Fruit fly (Drosophila melanogaster) whole organism, pupa: ENCODE data around the gene He.

Experiments used
- CG10348 ChIP-seq: fragments of 200-800 bp; sonication (Bioruptor generic); IDR thresholded peaks from 2 replicates; pipeline ENCODE4 v1.3.6; 2022; ENCODE audit warnings: missing biosample characterization, missing genetic modification characterization
- CG12605 ChIP-seq: fragments of 200-800 bp; sonication (Bioruptor generic); IDR thresholded peaks from 2 replicates; pipeline ENCODE4 v1.3.6; 2022; ENCODE audit warnings: missing biosample characterization, missing genetic modification characterization
- CG13204 ChIP-seq: fragments of 200-800 bp; sonication (Bioruptor generic); optimal IDR thresholded peaks from 2 replicates; lab custom pipeline; 2018; ENCODE audit warnings: missing biosample characterization, mild to moderate bottlenecking, missing genetic modification characterization, moderate library complexity
- CG14655 ChIP-seq: fragments of 200-800 bp; sonication (Bioruptor generic); optimal IDR thresholded peaks from 3 replicates; lab custom pipeline; 2017; ENCODE audit warnings: mild to moderate bottlenecking, missing biosample characterization, missing genetic modification reagents, missing genetic modification characterization
- CG15710 ChIP-seq: fragments of 200-800 bp; sonication (Bioruptor generic); optimal IDR thresholded peaks from 2 replicates; lab custom pipeline; 2018; ENCODE audit warnings: missing biosample characterization, mild to moderate bottlenecking, missing genetic modification characterization, moderate library complexity
- CG17806 ChIP-seq: fragments of 200-800 bp; sonication (Bioruptor generic); optimal IDR thresholded peaks from 2 replicates; lab custom pipeline; 2018; ENCODE audit warnings: missing biosample characterization, mild to moderate bottlenecking, missing genetic modification characterization, moderate library complexity
- CG32121 ChIP-seq: fragments of 200-800 bp; sonication (Bioruptor generic); IDR thresholded peaks from 2 replicates; pipeline ENCODE4 v1.3.6; 2022; ENCODE audit warnings: missing biosample characterization, missing genetic modification characterization
- CG34367 ChIP-seq: fragments of 200-800 bp; sonication (Bioruptor generic); optimal IDR thresholded peaks from 2 replicates; lab custom pipeline; 2018; ENCODE audit warnings: missing biosample characterization, mild to moderate bottlenecking, missing genetic modification characterization
- CG4496 ChIP-seq: fragments of 200-800 bp; sonication (Bioruptor generic); IDR thresholded peaks from 3 replicates; pipeline ENCODE4 v1.3.6; 2022; ENCODE audit warnings: missing biosample characterization, missing genetic modification characterization
- CG8159 ChIP-seq: fragments of 200-800 bp; sonication (Bioruptor generic); optimal IDR thresholded peaks from 3 replicates; lab custom pipeline; 2018; ENCODE audit warnings: missing biosample characterization, mild to moderate bottlenecking, missing genetic modification characterization, moderate library complexity
- CG8301 ChIP-seq: fragments of 200-800 bp; sonication (Bioruptor generic); optimal IDR thresholded peaks from 2 replicates; lab custom pipeline; 2018; ENCODE audit warnings: missing biosample characterization, mild to moderate bottlenecking, missing genetic modification characterization
- CG9948 ChIP-seq: fragments of 200-800 bp; sonication (Bioruptor generic); optimal IDR thresholded peaks from 2 replicates; lab custom pipeline; 2018; ENCODE audit warnings: missing biosample characterization, mild to moderate bottlenecking, missing genetic modification characterization, moderate library complexity
- D1 ChIP-seq: fragments of 200-800 bp; sonication (Bioruptor generic); optimal IDR thresholded peaks from 2 replicates; lab custom pipeline; 2018; ENCODE audit warnings: missing biosample characterization, mild to moderate bottlenecking, missing genetic modification characterization, moderate library complexity
- EcR ChIP-seq: fragments of 200-800 bp; sonication (Bioruptor generic); optimal IDR thresholded peaks from 3 replicates; lab custom pipeline; 2019; ENCODE audit warnings: missing biosample characterization, missing genetic modification characterization, mild to moderate bottlenecking, moderate library complexity, missing genetic modification reagents
- Ets98B ChIP-seq: fragments of 200-800 bp; sonication (Bioruptor generic); IDR thresholded peaks from 2 replicates; pipeline ENCODE4 v1.3.6; 2022; ENCODE audit warnings: missing biosample characterization, missing genetic modification characterization
- Pif1A ChIP-seq: fragments of 200-800 bp; sonication (Bioruptor generic); optimal IDR thresholded peaks from 3 replicates; lab custom pipeline; 2016; ENCODE audit warnings: missing biosample characterization, missing genetic modification characterization
- Pif1B ChIP-seq: fragments of 200-800 bp; sonication (Bioruptor generic); optimal IDR thresholded peaks from 3 replicates; lab custom pipeline; 2016; ENCODE audit warnings: missing biosample characterization, missing genetic modification characterization
- Snoo ChIP-seq: fragments of 200-800 bp; sonication (Bioruptor generic); optimal IDR thresholded peaks from 3 replicates; lab custom pipeline; 2017; ENCODE audit warnings: missing biosample characterization, mild to moderate bottlenecking, missing genetic modification characterization, inconsistent platforms
- fd96Ca ChIP-seq: fragments of 200-800 bp; sonication (Bioruptor generic); IDR thresholded peaks from 3 replicates; pipeline ENCODE4 v1.3.6; 2022; ENCODE audit warnings: missing biosample characterization, missing genetic modification characterization
- gl ChIP-seq: fragments of 200-800 bp; sonication (Bioruptor generic); optimal IDR thresholded peaks from 2 replicates; lab custom pipeline; 2018; ENCODE audit warnings: missing biosample characterization, mild to moderate bottlenecking, missing genetic modification characterization
- rn ChIP-seq: fragments of 200-800 bp; sonication (Bioruptor generic); IDR thresholded peaks from 2 replicates; pipeline ENCODE4 v1.3.6; 2022; ENCODE audit warnings: missing biosample characterization, missing genetic modification characterization

The He gene

dm6 chr2L:13931318-13931717 lies 41.4 kb downstream of the He start, which contains the start of gene CG42711:
TSS of gene CG42711 (minus strand) at chr2L:13931362.
- TF ChIP-seq CG14655 (GFP tag; lab: Kevin White, UChicago) (no peak), fd96Ca (no peak), CG34367 (tag; lab: Kevin White, UChicago) (no peak), CG17806 (tag; lab: Kevin White, UChicago) (no peak), Snoo (no peak), rn (GFP tag; lab: Robert Waterston, UW) (no peak), D1 (tag; lab: Kevin White, UChicago) (no peak), CG9948 (tag; lab: Kevin White, UChicago) (no peak), CG13204 (GFP tag; lab: Kevin White, UChicago) (no peak), Pif1B (GFP tag; lab: Kevin White, UChicago) (no peak), CG4496 (GFP tag; lab: Robert Waterston, UW) (peak; percentile 63; the same call in 2 of the 3 replicates), CG8301 (tag; lab: Kevin White, UChicago) (no peak), CG15710 (no peak), CG10348 (GFP tag; lab: Robert Waterston, UW) (no peak), CG12605 (GFP tag; lab: Robert Waterston, UW) (peak; percentile 45; the same call in 1 of the 2 replicates), Ets98B (GFP tag; lab: Robert Waterston, UW) (peak; percentile 75; the same call in 1 of the 2 replicates), Pif1A (GFP tag; lab: Kevin White, UChicago) (no peak), EcR (GFP tag; lab: Kevin White, UChicago) (no peak), CG8159 (tag; lab: Kevin White, UChicago) (peak; percentile 52), CG32121 (GFP tag; lab: Robert Waterston, UW) (peak; percentile 71), gl (no peak)

DNA sequence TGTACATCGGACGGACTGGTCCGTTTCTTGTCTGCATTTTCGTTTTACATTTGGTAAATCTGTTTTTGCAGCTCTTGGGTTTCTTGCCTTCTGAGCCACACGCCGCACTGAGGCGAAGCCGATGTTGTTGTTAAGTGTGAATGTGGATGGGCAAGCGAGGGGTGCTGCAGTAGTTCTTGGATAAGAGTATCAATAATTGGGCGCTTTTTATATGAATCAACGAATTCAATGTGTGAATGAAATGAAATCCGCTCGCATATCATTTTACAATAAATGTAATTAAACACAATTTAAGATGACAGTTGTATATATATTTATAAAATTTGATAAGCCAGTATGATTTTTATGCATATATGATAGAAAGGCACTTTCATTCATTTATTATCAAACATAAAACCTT lies 44.3 kb downstream of the He start:
- no peak for TF ChIP-seq Pif1A (GFP tag; lab: Kevin White, UChicago)
- no peak for TF ChIP-seq CG8301 (tag; lab: Kevin White, UChicago)
- no peak for TF ChIP-seq CG13204 (GFP tag; lab: Kevin White, UChicago)
- peak; percentile 30 for TF ChIP-seq CG14655 (GFP tag; lab: Kevin White, UChicago)
- 0 out of 2 replicates have a peak, but pooled peaks have one; percentile 16 for TF ChIP-seq CG32121 (GFP tag; lab: Robert Waterston, UW)
- TF ChIP-seq CG4496 (GFP tag; lab: Robert Waterston, UW) = peak; percentile 15; the same call in 1 of the 3 replicates
- no peak for TF ChIP-seq Ets98B (GFP tag; lab: Robert Waterston, UW)
- TF ChIP-seq CG17806 (tag; lab: Kevin White, UChicago) = no peak
- TF ChIP-seq rn (GFP tag; lab: Robert Waterston, UW) = peak; percentile 34; the same call in 1 of the 2 replicates

DNA sequence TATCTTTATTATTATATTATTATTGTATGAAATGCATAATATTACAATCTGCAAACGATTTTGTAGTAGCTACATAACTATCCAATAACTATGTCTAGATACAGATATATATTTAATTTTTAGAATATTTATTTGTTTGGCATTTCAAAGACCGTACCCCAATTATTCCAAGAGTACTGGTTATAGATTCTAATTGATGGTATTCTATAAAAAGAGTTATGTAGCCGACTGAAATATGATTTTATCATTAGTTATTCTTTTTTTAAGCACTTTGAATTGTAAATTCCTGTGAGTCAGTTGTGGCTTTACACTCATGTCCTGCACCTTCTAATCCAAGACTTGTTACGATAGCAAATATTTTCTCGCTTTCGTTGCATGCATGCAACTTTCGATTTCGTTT lies 47.0 kb downstream of the He start:
- peak; percentile 1 for TF ChIP-seq CG8301 (tag; lab: Kevin White, UChicago)
- TF ChIP-seq Pif1B (GFP tag; lab: Kevin White, UChicago) = no peak
- no peak for TF ChIP-seq CG32121 (GFP tag; lab: Robert Waterston, UW)
- no peak for TF ChIP-seq CG9948 (tag; lab: Kevin White, UChicago)
- TF ChIP-seq EcR (GFP tag; lab: Kevin White, UChicago) = no peak
- TF ChIP-seq CG4496 (GFP tag; lab: Robert Waterston, UW) = peak; percentile 21; the same call in 1 of the 3 replicates
- TF ChIP-seq CG15710 = no peak
- TF ChIP-seq Snoo = no peak
- TF ChIP-seq Ets98B (GFP tag; lab: Robert Waterston, UW) = no peak; the same call in 1 of the 2 replicates
- TF ChIP-seq rn (GFP tag; lab: Robert Waterston, UW) = no peak
- TF ChIP-seq CG17806 (tag; lab: Kevin White, UChicago) = no peak
- peak; percentile 49 for TF ChIP-seq CG14655 (GFP tag; lab: Kevin White, UChicago)

DNA sequence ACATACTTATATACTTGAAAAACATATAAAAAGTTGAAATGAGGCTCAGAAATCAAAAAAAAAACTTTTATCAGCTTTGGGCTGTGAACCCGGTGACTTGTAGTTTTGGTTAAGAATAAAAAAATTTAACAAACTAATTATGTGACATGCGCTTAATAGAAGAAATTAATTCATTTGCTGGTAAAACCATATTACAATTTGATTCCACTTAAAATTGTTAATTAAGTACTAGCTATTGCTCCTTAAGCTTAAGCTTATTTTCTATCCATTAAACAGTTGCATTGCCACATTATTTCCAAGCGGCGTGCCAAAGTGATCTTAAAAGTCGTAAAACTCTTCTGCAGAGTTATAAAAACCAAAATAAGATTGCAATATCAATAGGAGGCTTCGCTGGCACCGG lies 48.8 kb downstream of the He start:
- TF ChIP-seq CG12605 (GFP tag; lab: Robert Waterston, UW) = no peak
- TF ChIP-seq Ets98B (GFP tag; lab: Robert Waterston, UW) = no peak
- peak; percentile 20 for TF ChIP-seq CG14655 (GFP tag; lab: Kevin White, UChicago)
- no peak for TF ChIP-seq fd96Ca
- no peak for TF ChIP-seq Pif1B (GFP tag; lab: Kevin White, UChicago)

dm6 chr2L:13923453-13923852 lies 49.3 kb downstream of the He start, which contains the start of gene Vajk1:
TSS of gene Vajk1 (minus strand) at chr2L:13923553.
- TF ChIP-seq rn (GFP tag; lab: Robert Waterston, UW) (no peak), CG13204 (GFP tag; lab: Kevin White, UChicago) (peak; percentile 67)
- TF ChIP-seq, all 21 proteins: peak for 1
